Fruit fly (Drosophila melanogaster) whole organism, embryonic: ENCODE results near the gene CG3534.

ENCODE experiments used
- CG12769 ChIP-seq: fragments of 200-800 bp; sonication (Bioruptor generic); optimal IDR thresholded peaks from 2 replicates; lab custom pipeline; 2019; ENCODE audit warnings: missing biosample characterization, mild to moderate bottlenecking, missing genetic modification characterization, moderate library complexity
- CG16863 ChIP-seq: fragments of 200-800 bp; sonication (Bioruptor generic); optimal IDR thresholded peaks from 3 replicates; lab custom pipeline; 2016; ENCODE audit warnings: missing biosample characterization, missing genetic modification characterization
- CG7357 ChIP-seq: fragments of 200-800 bp; sonication (Bioruptor generic); IDR thresholded peaks from 3 replicates; pipeline ENCODE4 v1.3.6; 2022; ENCODE audit warnings: missing biosample characterization, missing genetic modification characterization
- MESR4 ChIP-seq: fragments of 200-800 bp; sonication (Bioruptor generic); optimal IDR thresholded peaks from 2 replicates; lab custom pipeline; 2018; ENCODE audit warnings: missing biosample characterization, mild to moderate bottlenecking, missing genetic modification characterization, moderate library complexity
- Mad ChIP-seq: fragments of 200-800 bp; sonication (Bioruptor generic); optimal IDR thresholded peaks from 2 replicates; lab custom pipeline; 2016; ENCODE audit warnings: missing biosample characterization, missing genetic modification characterization
- ken ChIP-seq: fragments of 200-800 bp; sonication (Bioruptor generic); IDR thresholded peaks from 3 replicates; pipeline ENCODE4 v1.3.6; 2022; ENCODE audit warnings: missing biosample characterization, missing genetic modification characterization

DNA sequence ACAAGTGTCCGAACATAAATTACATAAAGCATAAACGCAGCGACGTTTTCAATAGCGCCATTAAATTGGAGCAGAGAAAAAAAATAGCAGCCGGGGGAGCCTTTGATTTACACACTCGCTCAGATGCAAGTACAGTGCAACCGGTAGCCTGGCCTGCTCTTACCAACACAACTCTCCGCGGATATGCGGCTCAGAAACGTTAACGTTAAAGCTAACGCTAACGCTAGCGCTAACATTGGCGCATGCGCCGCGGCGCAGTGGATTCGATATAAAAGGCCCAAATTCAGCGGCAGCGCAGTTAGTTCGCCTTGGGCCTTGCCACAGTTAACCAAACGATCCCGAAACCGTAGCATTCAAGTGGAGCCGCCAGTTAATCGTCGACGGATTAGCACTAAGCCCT is 18.0 kb downstream of the CG3534 start, which contains the start of gene Pxd:
- TF ChIP-seq CG16863 (no peak), CG12769 (tag; lab: Kevin White, UChicago) (no peak), ken (no peak), CG7357 (GFP tag; lab: Robert Waterston, UW) (no peak), MESR4 (no peak), Mad (GFP tag; lab: Kevin White, UChicago) (no peak)
